Worm (Caenorhabditis elegans) whole organism, midembryonic: Measurements from ENCODE around the gene nhr-30.

Experiments
- T22C8.4 ChIP-seq: fragments of 200-800 bp; sonication (Bioruptor generic); IDR thresholded peaks from 2 replicates; pipeline ENCODE4 v1.3.6; 2022; ENCODE audit warnings: missing genetic modification characterization, missing compliant biosample characterization
- cog-1 ChIP-seq: sonication (generic microtip); optimal IDR thresholded peaks from 2 replicates; lab custom pipeline; 2016; ENCODE audit warnings: missing genetic modification characterization, missing compliant biosample characterization
- flt-1 ChIP-seq: fragments of 200-800 bp; sonication (Bioruptor generic); IDR thresholded peaks from 2 replicates; pipeline ENCODE4 v1.3.6; 2022; ENCODE audit warnings: missing genetic modification characterization, missing compliant biosample characterization
- klf-2 ChIP-seq: fragments of 200-800 bp; sonication (Bioruptor generic); conservative IDR thresholded peaks from 2 replicates; pipeline ENCODE4 v1.3.6; 2022; ENCODE audit warnings: missing genetic modification reagents, missing genetic modification characterization, missing compliant biosample characterization
- med-1 ChIP-seq: sonication (generic microtip); optimal IDR thresholded peaks from 2 replicates; lab custom pipeline; 2017; ENCODE audit warnings: missing genetic modification characterization, mild to moderate bottlenecking, missing compliant biosample characterization, antibody characterized with exemption, missing genetic modification reagents; ENCODE audit not compliant: insufficient read depth
- ref-1 ChIP-seq: fragments of 200-800 bp; sonication (Bioruptor generic); conservative IDR thresholded peaks from 2 replicates; pipeline ENCODE4 v1.3.6; 2022; ENCODE audit warnings: missing genetic modification reagents, missing genetic modification characterization, missing compliant biosample characterization
- tab-1 ChIP-seq: fragments of 200-800 bp; sonication (Bioruptor generic); IDR thresholded peaks from 2 replicates; pipeline ENCODE4 v1.3.6; 2022; ENCODE audit warnings: missing genetic modification characterization, missing compliant biosample characterization
- ztf-23 ChIP-seq: fragments of 200-800 bp; sonication (Bioruptor generic); IDR thresholded peaks from 2 replicates; pipeline ENCODE4 v1.3.6; 2022; ENCODE audit warnings: missing genetic modification reagents, missing genetic modification characterization, missing compliant biosample characterization
- ztf-29 ChIP-seq: fragments of 200-800 bp; sonication (Bioruptor generic); IDR thresholded peaks from 2 replicates; pipeline ENCODE4 v1.3.6; 2022; ENCODE audit warnings: missing genetic modification reagents, missing genetic modification characterization, missing compliant biosample characterization

nhr-30 gene

ce11 chrV:9084252-9084651 is 39.3 kb downstream of the nhr-30 start:
- TF ChIP-seq ref-1 = no peak
- TF ChIP-seq klf-2 (GFP tag; lab: Robert Waterston, UW) = no peak
- TF ChIP-seq ztf-23 = no peak
- TF ChIP-seq med-1 (GFP tag; lab: Kevin White, UChicago) = no peak
- TF ChIP-seq cog-1 (tag; lab: Kevin White, UChicago) = no peak

ce11 chrV:9085845-9086244 is 40.9 kb downstream of the nhr-30 start:
- TF ChIP-seq flt-1 (no peak), cog-1 (tag; lab: Kevin White, UChicago) (no peak), ref-1 (no peak), med-1 (GFP tag; lab: Kevin White, UChicago) (no peak), klf-2 (GFP tag; lab: Robert Waterston, UW) (no peak), tab-1 (no peak), T22C8.4 (GFP tag; lab: Robert Waterston, UW) (no peak), ztf-29 (GFP tag; lab: Robert Waterston, UW) (no peak), ztf-23 (no peak)

ce11 chrV:9088758-9089157 is 43.8 kb downstream of the nhr-30 start:
- peak; percentile 42; the same call in 1 of the 2 replicates for TF ChIP-seq flt-1
- no peak for TF ChIP-seq T22C8.4 (GFP tag; lab: Robert Waterston, UW)
- no peak for TF ChIP-seq med-1 (GFP tag; lab: Kevin White, UChicago)
- TF ChIP-seq klf-2 (GFP tag; lab: Robert Waterston, UW) = no peak
- 0 out of 2 replicates have a peak, but pooled peaks have one; percentile 7 for TF ChIP-seq ztf-23

ce11 chrV:9090824-9091798 is 46.1 kb downstream of the nhr-30 start:
- 0 out of 2 replicates have a peak, but pooled peaks have one; percentile 8 for TF ChIP-seq tab-1

ce11 chrV:9092209-9092608 is 47.2 kb downstream of the nhr-30 start, which contains the start of gene T27E4.1:
T27E4.1 (plus strand) TSS chrV:9092345.
- TF ChIP-seq ztf-29 (GFP tag; lab: Robert Waterston, UW) (no peak), cog-1 (tag; lab: Kevin White, UChicago) (no peak), T22C8.4 (GFP tag; lab: Robert Waterston, UW) (no peak), med-1 (GFP tag; lab: Kevin White, UChicago) (no peak), ref-1 (no peak), ztf-23 (no peak), klf-2 (GFP tag; lab: Robert Waterston, UW) (no peak)

- TF ChIP-seq klf-2 (GFP tag; lab: Robert Waterston, UW) (no peak), tab-1 (no peak), ztf-29 (GFP tag; lab: Robert Waterston, UW) (no peak), med-1 (GFP tag; lab: Kevin White, UChicago) (no peak), ztf-23 (no peak), ref-1 (no peak), cog-1 (tag; lab: Kevin White, UChicago) (no peak), flt-1 (no peak), T22C8.4 (GFP tag; lab: Robert Waterston, UW) (no peak)
These were observed 49.2 kb downstream of the nhr-30 start for ce11 chrV:9094060-9094628.

- TF ChIP-seq ref-1 = no peak
These were observed 50.0 kb downstream of the nhr-30 start for ce11 chrV:9094976-9095375.

ce11 chrV:9095613-9096317 is 50.8 kb downstream of the nhr-30 start, which contains the start of gene F21C10.10:
F21C10.10 (plus strand) TSS chrV:9096267.
- TF ChIP-seq flt-1 (0 out of 2 replicates have a peak, but pooled peaks have one; percentile 8), cog-1 (tag; lab: Kevin White, UChicago) (peak; percentile 68), ref-1 (no peak), tab-1 (no peak)
